Worm (Caenorhabditis elegans) whole organism, young adult: ENCODE data around the gene ceh-27.

ENCODE experiments used
- B0019.2 ChIP-seq: fragments of 200-800 bp; sonication (Bioruptor generic); conservative IDR thresholded peaks from 2 replicates; pipeline ENCODE4 v1.3.6; 2022; ENCODE audit warnings: missing genetic modification reagents, missing genetic modification characterization, missing compliant biosample characterization
- B0261.1 ChIP-seq: sonication (generic microtip); optimal IDR thresholded peaks from 2 replicates; lab custom pipeline; 2016; ENCODE audit warnings: mild to moderate bottlenecking, missing genetic modification characterization, moderate library complexity, missing compliant biosample characterization
- F22D6.2 ChIP-seq: sonication (generic microtip); optimal IDR thresholded peaks from 2 replicates; lab custom pipeline; 2016; ENCODE audit warnings: mild to moderate bottlenecking, missing genetic modification characterization, missing compliant biosample characterization
- F37B4.10 ChIP-seq: fragments of 200-800 bp; sonication (Bioruptor generic); IDR thresholded peaks from 2 replicates; pipeline ENCODE4 v1.3.6; 2022; ENCODE audit warnings: missing genetic modification characterization, missing compliant biosample characterization
- F39B2.1 ChIP-seq: fragments of 200-800 bp; sonication (Bioruptor generic); IDR thresholded peaks from 2 replicates; pipeline ENCODE4 v1.3.6; 2022; ENCODE audit warnings: missing genetic modification reagents, missing genetic modification characterization, missing compliant biosample characterization
- F57C9.4 ChIP-seq: sonication (generic microtip); optimal IDR thresholded peaks from 2 replicates; lab custom pipeline; 2017; ENCODE audit warnings: mild to moderate bottlenecking, missing genetic modification characterization, missing compliant biosample characterization
- K11D2.4 ChIP-seq: fragments of 200-800 bp; sonication (Bioruptor generic); IDR thresholded peaks from 2 replicates; pipeline ENCODE4 v1.3.6; 2022; ENCODE audit warnings: missing genetic modification reagents, missing genetic modification characterization, missing compliant biosample characterization
- T26A5.8 ChIP-seq: sonication (generic microtip); optimal IDR thresholded peaks from 2 replicates; lab custom pipeline; 2016; ENCODE audit warnings: missing genetic modification characterization, missing compliant biosample characterization
- Y53F4B.3 ChIP-seq: fragments of 200-800 bp; sonication (Bioruptor generic); IDR thresholded peaks from 2 replicates; pipeline ENCODE4 v1.3.6; 2022; ENCODE audit warnings: missing genetic modification reagents, missing genetic modification characterization, missing compliant biosample characterization
- Y56A3A.18 ChIP-seq: fragments of 200-800 bp; sonication (Bioruptor generic); IDR thresholded peaks from 2 replicates; pipeline ENCODE4 v1.3.6; 2022; ENCODE audit warnings: missing genetic modification reagents, missing genetic modification characterization, missing compliant biosample characterization
- Y95B8A.8 ChIP-seq: fragments of 200-800 bp; sonication (Bioruptor generic); IDR thresholded peaks from 2 replicates; pipeline ENCODE4 v1.3.6; 2022; ENCODE audit warnings: missing genetic modification reagents, missing genetic modification characterization, missing compliant biosample characterization
- ama-1 ChIP-seq, 3 experiments: fragments of 150-350 bp in 1 of 3; sonication (generic microtip) in 2 of 3; optimal IDR thresholded peaks; 2 replicates each; lab custom pipeline; 2014 to 2018; ENCODE audit warnings: missing biosample characterization in 2 of 3, missing genetic modification characterization in 2 of 3, missing genetic modification reagents in 2 of 3
- aptf-2 ChIP-seq: fragments of 200-800 bp; sonication (Bioruptor generic); conservative IDR thresholded peaks from 2 replicates; pipeline ENCODE4 v1.3.6; 2022; ENCODE audit warnings: missing genetic modification reagents, missing genetic modification characterization, missing compliant biosample characterization
- ceh-100 ChIP-seq: fragments of 200-800 bp; sonication (Bioruptor generic); IDR thresholded peaks from 2 replicates; pipeline ENCODE4 v1.3.6; 2022; ENCODE audit warnings: missing genetic modification reagents, missing genetic modification characterization, missing compliant biosample characterization
- ceh-27 ChIP-seq: fragments of 200-800 bp; sonication (Bioruptor generic); optimal IDR thresholded peaks from 2 replicates; lab custom pipeline; 2018; ENCODE audit warnings: mild to moderate bottlenecking, missing genetic modification characterization, moderate library complexity, missing compliant biosample characterization
- chd-7 ChIP-seq: sonication (generic microtip); optimal IDR thresholded peaks from 2 replicates; lab custom pipeline; 2016; ENCODE audit warnings: mild to moderate bottlenecking, missing genetic modification characterization, moderate library complexity, missing compliant biosample characterization
- dpff-1 ChIP-seq: sonication (generic microtip); optimal IDR thresholded peaks from 2 replicates; lab custom pipeline; 2017; ENCODE audit warnings: mild to moderate bottlenecking, missing genetic modification characterization, missing compliant biosample characterization
- hmg-20 ChIP-seq: fragments of 200-800 bp; sonication (Bioruptor generic); IDR thresholded peaks from 2 replicates; pipeline ENCODE4 v1.3.6; 2022; ENCODE audit warnings: missing genetic modification reagents, missing genetic modification characterization, missing compliant biosample characterization
- hrde-1 ChIP-seq: sonication (generic microtip); optimal IDR thresholded peaks from 2 replicates; lab custom pipeline; 2016; ENCODE audit warnings: missing genetic modification characterization, mild to moderate bottlenecking, missing compliant biosample characterization, moderate library complexity, missing genotype, missing genetic modification reagents, borderline replicate concordance
- let-526 ChIP-seq: fragments of 200-800 bp; sonication (Bioruptor generic); IDR thresholded peaks from 2 replicates; pipeline ENCODE4 v1.3.6; 2022; ENCODE audit warnings: missing genetic modification reagents, missing genetic modification characterization, missing compliant biosample characterization
- lin-35 ChIP-seq, 3 experiments: fragments of 150-350 bp in 2 of 3; sonication (generic microtip) in 1 of 3; optimal IDR thresholded peaks; 2 replicates each; lab custom pipeline; 2014 to 2018; ENCODE audit warnings: missing biosample characterization in 3 of 3, missing genetic modification characterization in 3 of 3, missing genetic modification reagents in 3 of 3
- lin-40 ChIP-seq: sonication (generic microtip); optimal IDR thresholded peaks from 2 replicates; lab custom pipeline; 2016; ENCODE audit warnings: missing genetic modification characterization, mild to moderate bottlenecking, missing compliant biosample characterization, missing genotype, missing genetic modification reagents
- lir-1 ChIP-seq: fragments of 200-800 bp; sonication (Bioruptor generic); conservative IDR thresholded peaks from 2 replicates; pipeline ENCODE4 v1.3.6; 2022; ENCODE audit warnings: missing genetic modification reagents, missing genetic modification characterization, missing compliant biosample characterization
- madf-8 ChIP-seq: fragments of 200-800 bp; sonication (Bioruptor generic); conservative IDR thresholded peaks from 2 replicates; pipeline ENCODE4 v1.3.6; 2022; ENCODE audit warnings: missing genetic modification reagents, missing genetic modification characterization, missing compliant biosample characterization
- nhr-120 ChIP-seq: fragments of 200-800 bp; sonication (Bioruptor generic); IDR thresholded peaks from 2 replicates; pipeline ENCODE4 v1.3.6; 2022; ENCODE audit warnings: missing genetic modification characterization, missing compliant biosample characterization
- nhr-27 ChIP-seq: fragments of 200-800 bp; sonication (Bioruptor generic); optimal IDR thresholded peaks from 2 replicates; lab custom pipeline; 2018; ENCODE audit warnings: mild to moderate bottlenecking, missing genetic modification characterization, moderate library complexity, missing compliant biosample characterization
- pbrm-1 ChIP-seq: fragments of 200-800 bp; sonication (Bioruptor generic); IDR thresholded peaks from 2 replicates; pipeline ENCODE4 v1.3.6; 2022; ENCODE audit warnings: missing genetic modification reagents, missing genetic modification characterization, missing compliant biosample characterization
- rpc-1 ChIP-seq, 2 experiments: fragments of 150-350 bp in 1 of 2; sonication (generic microtip) in 1 of 2; optimal IDR thresholded peaks; 2 replicates each; lab custom pipeline; 2014 to 2018; ENCODE audit warnings: missing biosample characterization in 1 of 2, missing genetic modification characterization in 1 of 2, missing genetic modification reagents in 1 of 2, missing genotype in 1 of 2
- snpc-1.1 ChIP-seq: sonication (generic microtip); optimal IDR thresholded peaks from 2 replicates; lab custom pipeline; 2017; ENCODE audit warnings: missing genetic modification characterization, mild to moderate bottlenecking, missing compliant biosample characterization, antibody characterized with exemption, moderate library complexity, missing genotype, missing genetic modification reagents; ENCODE audit not compliant: insufficient read depth
- snpc-1.3 ChIP-seq: sonication (generic microtip); optimal IDR thresholded peaks from 2 replicates; lab custom pipeline; 2017; ENCODE audit warnings: missing genetic modification characterization, mild to moderate bottlenecking, missing compliant biosample characterization, antibody characterized with exemption, moderate library complexity, missing genotype, missing genetic modification reagents; ENCODE audit not compliant: insufficient read depth
- sptf-2 ChIP-seq: fragments of 200-800 bp; sonication (Bioruptor generic); optimal IDR thresholded peaks from 2 replicates; lab custom pipeline; 2018; ENCODE audit warnings: mild to moderate bottlenecking, missing genetic modification characterization, missing compliant biosample characterization
- unc-62 ChIP-seq: fragments of 150-350 bp; optimal IDR thresholded peaks from 2 replicates; lab custom pipeline; 2014; ENCODE audit warnings: missing biosample characterization, missing genetic modification reagents, missing genetic modification characterization
- xnd-1 ChIP-seq: sonication (generic microtip); optimal IDR thresholded peaks from 2 replicates; lab custom pipeline; 2016; ENCODE audit warnings: missing genotype, missing genetic modification reagents, missing genetic modification characterization, missing compliant biosample characterization
- ztf-18 ChIP-seq: sonication (generic microtip); optimal IDR thresholded peaks from 2 replicates; lab custom pipeline; 2016; ENCODE audit warnings: missing genotype, mild to moderate bottlenecking, missing genetic modification characterization, missing compliant biosample characterization
- ztf-26 ChIP-seq: sonication (generic microtip); optimal IDR thresholded peaks from 2 replicates; lab custom pipeline; 2017; ENCODE audit warnings: missing genetic modification characterization, missing compliant biosample characterization
- ztf-6 ChIP-seq: fragments of 200-800 bp; sonication (Bioruptor generic); IDR thresholded peaks from 2 replicates; pipeline ENCODE4 v1.3.6; 2022; ENCODE audit warnings: missing genetic modification reagents, missing genetic modification characterization, missing compliant biosample characterization

Gene ceh-27

ce11 chrV:11664875-11665384, at the start of gene ceh-27:
TSS of gene ceh-27 (minus strand) at chrV:11665102.
- no peak for TF ChIP-seq hmg-20
- TF ChIP-seq F57C9.4 (tag; lab: Kevin White, UChicago) = no peak
- TF ChIP-seq, all 124 proteins: peak for 0

ce11 chrV:11711751-11712150, 46.8 kb upstream of the ceh-27 start:
- TF ChIP-seq pbrm-1 (GFP tag; lab: Robert Waterston, UW) (no peak), ceh-27 (peak; percentile 12)

- TF ChIP-seq Y56A3A.18 = no peak
- TF ChIP-seq nhr-27 (tag; lab: Kevin White, UChicago) = no peak
- no peak for TF ChIP-seq hrde-1 (tag; lab: Kevin White, UChicago)
- no peak for TF ChIP-seq sptf-2 (GFP tag; lab: Kevin White, UChicago)
- TF ChIP-seq Y53F4B.3 (GFP tag; lab: Robert Waterston, UW) = no peak
- TF ChIP-seq lin-35 (GFP tag; optimal IDR thresholded peaks at IDR 0.05; lab: Kevin White, UChicago) = no peak
- TF ChIP-seq chd-7 (tag; lab: Kevin White, UChicago) = no peak
- no peak for TF ChIP-seq unc-62 (GFP tag; lab: Kevin White, UChicago)
- TF ChIP-seq madf-8 (GFP tag; lab: Robert Waterston, UW) = no peak
- TF ChIP-seq snpc-1.1 (tag; lab: Kevin White, UChicago) = no peak
- TF ChIP-seq dpff-1 (tag; lab: Kevin White, UChicago) = no peak
- no peak for TF ChIP-seq F39B2.1 (GFP tag; lab: Robert Waterston, UW)
- no peak for TF ChIP-seq K11D2.4 (GFP tag; lab: Robert Waterston, UW)
- no peak for TF ChIP-seq ztf-26
- TF ChIP-seq lin-40 = no peak
- TF ChIP-seq, all 124 proteins: peak for 0
These were observed 41.5 kb upstream of the ceh-27 start for ce11 chrV:11706353-11706752.

- TF ChIP-seq F22D6.2 (tag; lab: Kevin White, UChicago) = no peak
- TF ChIP-seq ztf-18 (tag; lab: Kevin White, UChicago) = no peak
- TF ChIP-seq nhr-120 (GFP tag; lab: Robert Waterston, UW) = no peak
- no peak for TF ChIP-seq B0019.2
- TF ChIP-seq xnd-1 (tag; lab: Kevin White, UChicago) = no peak
- TF ChIP-seq unc-62 (GFP tag; lab: Kevin White, UChicago) = no peak
- TF ChIP-seq let-526 = no peak
- no peak for TF ChIP-seq Y95B8A.8 (GFP tag; lab: Robert Waterston, UW)
- no peak for TF ChIP-seq ztf-6
- TF ChIP-seq ama-1 (optimal IDR thresholded peaks at IDR 0.05; lab: Kevin White, UChicago) = no peak
- no peak for TF ChIP-seq ama-1 (GFP tag; optimal IDR thresholded peaks at IDR 0.05; lab: Kevin White, UChicago)
- no peak for TF ChIP-seq lir-1
- no peak for TF ChIP-seq T26A5.8 (tag; lab: Kevin White, UChicago)
- no peak for TF ChIP-seq aptf-2 (GFP tag; lab: Robert Waterston, UW)
- no peak for TF ChIP-seq Y56A3A.18
- no peak for TF ChIP-seq ceh-100 (GFP tag; lab: Robert Waterston, UW)
- TF ChIP-seq rpc-1 (optimal IDR thresholded peaks at IDR 0.05; lab: Kevin White, UChicago) = no peak
- TF ChIP-seq rpc-1 (tag; optimal IDR thresholded peaks at IDR 0.05; lab: Kevin White, UChicago) = no peak
- no peak for TF ChIP-seq F37B4.10
- no peak for TF ChIP-seq snpc-1.3
- no peak for TF ChIP-seq B0261.1 (tag; lab: Kevin White, UChicago)
These were observed 40.5 kb upstream of the ceh-27 start, which contains the start of gene ceh-32 for ce11 chrV:11705399-11705798. TSS of gene ceh-32 (minus strand) at chrV:11705400.
